Worm (Caenorhabditis elegans) whole organism, young adult: ENCODE measurements around the gene mdt-9.
A peak's percentile ranks its signal among the peaks of the same experiment; 100 is the strongest.

Experiments
- B0019.2 ChIP-seq: fragments of 200-800 bp; sonication (Bioruptor generic); conservative IDR thresholded peaks from 2 replicates; pipeline ENCODE4 v1.3.6; 2022; ENCODE audit warnings: missing genetic modification reagents, missing genetic modification characterization, missing compliant biosample characterization
- B0035.1 ChIP-seq: sonication (generic microtip); optimal IDR thresholded peaks from 2 replicates; lab custom pipeline; 2016; ENCODE audit warnings: missing genetic modification characterization, mild to moderate bottlenecking, missing compliant biosample characterization, missing genotype, missing genetic modification reagents
- D2030.7 ChIP-seq: fragments of 200-800 bp; sonication (Bioruptor generic); IDR thresholded peaks from 2 replicates; pipeline ENCODE4 v1.3.6; 2022; ENCODE audit warnings: missing genetic modification reagents, missing genetic modification characterization, missing compliant biosample characterization
- K12H6.12 ChIP-seq: fragments of 200-800 bp; sonication (Bioruptor generic); optimal IDR thresholded peaks from 2 replicates; lab custom pipeline; 2018; ENCODE audit warnings: mild to moderate bottlenecking, missing genetic modification characterization, missing compliant biosample characterization
- Y67H2A.10 ChIP-seq: fragments of 200-800 bp; sonication (Bioruptor generic); conservative IDR thresholded peaks from 2 replicates; pipeline ENCODE4 v1.3.6; 2022; ENCODE audit warnings: missing genetic modification reagents, missing genetic modification characterization, missing compliant biosample characterization
- ZK185.1 ChIP-seq: sonication (generic microtip); optimal IDR thresholded peaks from 2 replicates; lab custom pipeline; 2016; ENCODE audit warnings: mild to moderate bottlenecking, missing genetic modification characterization, missing compliant biosample characterization; ENCODE audit not compliant: poor library complexity, severe bottlenecking
- ama-1 ChIP-seq, 3 experiments: fragments of 150-350 bp in 1 of 3; sonication (generic microtip) in 2 of 3; optimal IDR thresholded peaks; 2 replicates each; lab custom pipeline; 2014 to 2018; ENCODE audit warnings: missing biosample characterization in 2 of 3, missing genetic modification characterization in 2 of 3, missing genetic modification reagents in 2 of 3
- aptf-3 ChIP-seq: fragments of 200-800 bp; sonication (Bioruptor generic); IDR thresholded peaks from 2 replicates; pipeline ENCODE4 v1.3.6; 2022; ENCODE audit warnings: missing genetic modification characterization, missing compliant biosample characterization
- attf-5 ChIP-seq: fragments of 200-800 bp; sonication (Bioruptor generic); optimal IDR thresholded peaks from 2 replicates; lab custom pipeline; 2018; ENCODE audit warnings: mild to moderate bottlenecking, missing genetic modification characterization, missing compliant biosample characterization
- bed-2 ChIP-seq: fragments of 200-800 bp; sonication (Bioruptor generic); IDR thresholded peaks from 2 replicates; pipeline ENCODE4 v1.3.6; 2022; ENCODE audit warnings: missing genetic modification reagents, missing genetic modification characterization, missing compliant biosample characterization
- ccch-3 ChIP-seq: fragments of 200-800 bp; sonication (Bioruptor generic); optimal IDR thresholded peaks from 2 replicates; lab custom pipeline; 2018; ENCODE audit warnings: mild to moderate bottlenecking, missing genetic modification characterization, missing compliant biosample characterization
- ceh-91 ChIP-seq: fragments of 200-800 bp; sonication (Bioruptor generic); IDR thresholded peaks from 2 replicates; pipeline ENCODE4 v1.3.6; 2022; ENCODE audit warnings: missing genetic modification reagents, missing genetic modification characterization, missing compliant biosample characterization
- fkh-3 ChIP-seq: sonication (generic microtip); optimal IDR thresholded peaks from 2 replicates; lab custom pipeline; 2016; ENCODE audit warnings: mild to moderate bottlenecking, missing genetic modification characterization, missing compliant biosample characterization
- hlh-12 ChIP-seq: sonication (generic microtip); optimal IDR thresholded peaks from 2 replicates; lab custom pipeline; 2016; ENCODE audit warnings: missing genetic modification characterization, missing compliant biosample characterization
- hlh-26 ChIP-seq: fragments of 200-800 bp; sonication (Bioruptor generic); conservative IDR thresholded peaks from 2 replicates; pipeline ENCODE4 v1.3.6; 2022; ENCODE audit warnings: missing genetic modification reagents, missing genetic modification characterization, missing compliant biosample characterization
- hmg-1.2 ChIP-seq: fragments of 200-800 bp; sonication (Bioruptor generic); IDR thresholded peaks from 2 replicates; pipeline ENCODE4 v1.3.6; 2022; ENCODE audit warnings: missing genetic modification reagents, missing genetic modification characterization, missing compliant biosample characterization
- hmg-20 ChIP-seq: fragments of 200-800 bp; sonication (Bioruptor generic); IDR thresholded peaks from 2 replicates; pipeline ENCODE4 v1.3.6; 2022; ENCODE audit warnings: missing genetic modification reagents, missing genetic modification characterization, missing compliant biosample characterization
- lin-26 ChIP-seq: fragments of 200-800 bp; sonication (Bioruptor generic); IDR thresholded peaks from 2 replicates; pipeline ENCODE4 v1.3.6; 2022; ENCODE audit warnings: missing genetic modification reagents, missing genetic modification characterization, missing compliant biosample characterization
- lin-35 ChIP-seq, 3 experiments: fragments of 150-350 bp in 2 of 3; sonication (generic microtip) in 1 of 3; optimal IDR thresholded peaks; 2 replicates each; lab custom pipeline; 2014 to 2018; ENCODE audit warnings: missing biosample characterization in 3 of 3, missing genetic modification characterization in 3 of 3, missing genetic modification reagents in 3 of 3
- lin-40 ChIP-seq: sonication (generic microtip); optimal IDR thresholded peaks from 2 replicates; lab custom pipeline; 2016; ENCODE audit warnings: missing genetic modification characterization, mild to moderate bottlenecking, missing compliant biosample characterization, missing genotype, missing genetic modification reagents
- madf-3 ChIP-seq: fragments of 200-800 bp; sonication (Bioruptor generic); IDR thresholded peaks from 2 replicates; pipeline ENCODE4 v1.3.6; 2022; ENCODE audit warnings: missing genetic modification reagents, missing genetic modification characterization, missing compliant biosample characterization
- nhr-120 ChIP-seq: fragments of 200-800 bp; sonication (Bioruptor generic); IDR thresholded peaks from 2 replicates; pipeline ENCODE4 v1.3.6; 2022; ENCODE audit warnings: missing genetic modification characterization, missing compliant biosample characterization
- nhr-27 ChIP-seq: fragments of 200-800 bp; sonication (Bioruptor generic); optimal IDR thresholded peaks from 2 replicates; lab custom pipeline; 2018; ENCODE audit warnings: mild to moderate bottlenecking, missing genetic modification characterization, moderate library complexity, missing compliant biosample characterization
- nhr-90 ChIP-seq: sonication (generic microtip); optimal IDR thresholded peaks from 2 replicates; lab custom pipeline; 2016; ENCODE audit warnings: missing genotype, mild to moderate bottlenecking, missing genetic modification characterization, missing compliant biosample characterization
- pha-4 ChIP-seq: fragments of 150-350 bp; sonication (generic microtip); optimal IDR thresholded peaks from 2 replicates; lab custom pipeline; 2014; ENCODE audit warnings: missing biosample characterization, missing genetic modification reagents, missing genetic modification characterization
- rec-8 ChIP-seq, 2 experiments: sonication (generic microtip); optimal IDR thresholded peaks; 2 replicates each; lab custom pipeline; 2016; ENCODE audit warnings: mild to moderate bottlenecking in 2 of 2, missing genetic modification characterization in 2 of 2, missing genetic modification reagents in 2 of 2, missing genotype in 2 of 2, missing biosample characterization in 1 of 2, missing compliant biosample characterization in 1 of 2, moderate library complexity in 1 of 2
- rpc-1 ChIP-seq, 2 experiments: fragments of 150-350 bp in 1 of 2; sonication (generic microtip) in 1 of 2; optimal IDR thresholded peaks; 2 replicates each; lab custom pipeline; 2014 to 2018; ENCODE audit warnings: missing biosample characterization in 1 of 2, missing genetic modification characterization in 1 of 2, missing genetic modification reagents in 1 of 2, missing genotype in 1 of 2
- sdz-38 ChIP-seq: sonication (generic microtip); optimal IDR thresholded peaks from 2 replicates; lab custom pipeline; 2016; ENCODE audit warnings: missing genotype, missing genetic modification characterization, missing compliant biosample characterization
- sea-2 ChIP-seq: fragments of 200-800 bp; sonication (Bioruptor generic); IDR thresholded peaks from 2 replicates; pipeline ENCODE4 v1.3.6; 2022; ENCODE audit warnings: missing genetic modification characterization, missing compliant biosample characterization
- tbx-9 ChIP-seq: sonication (generic microtip); optimal IDR thresholded peaks from 2 replicates; lab custom pipeline; 2016; ENCODE audit warnings: borderline replicate concordance, missing genetic modification characterization, inconsistent platforms, missing compliant biosample characterization
- unc-62 ChIP-seq: fragments of 150-350 bp; optimal IDR thresholded peaks from 2 replicates; lab custom pipeline; 2014; ENCODE audit warnings: missing biosample characterization, missing genetic modification reagents, missing genetic modification characterization
- zim-3 ChIP-seq: sonication (generic microtip); optimal IDR thresholded peaks from 2 replicates; lab custom pipeline; 2017; ENCODE audit warnings: mild to moderate bottlenecking, missing genetic modification characterization, moderate library complexity, missing compliant biosample characterization

Gene mdt-9

DNA sequence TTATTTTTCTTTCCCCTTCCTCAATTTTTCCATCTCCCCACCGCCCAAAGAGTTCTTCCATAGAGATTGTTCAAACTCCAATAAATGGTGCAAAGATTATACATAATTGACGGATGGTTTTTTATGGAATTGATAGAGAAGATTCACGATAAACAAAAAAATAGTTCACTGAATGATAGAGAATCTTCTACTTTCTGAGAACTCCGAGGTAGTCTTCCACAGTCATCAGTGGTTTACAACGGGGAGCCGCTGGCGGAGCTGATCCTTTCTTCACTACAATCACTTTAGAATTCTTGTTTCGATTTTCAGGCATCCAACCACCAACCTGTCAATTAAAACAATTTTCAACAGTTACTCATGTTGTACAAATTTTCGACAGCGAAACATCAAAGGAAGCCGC, 30.2 kb upstream of the mdt-9 start (continued):
- TF ChIP-seq attf-5 (GFP tag; lab: Kevin White, UChicago) = no peak
- no peak for TF ChIP-seq unc-62 (GFP tag; lab: Kevin White, UChicago)
- TF ChIP-seq ama-1 (optimal IDR thresholded peaks at IDR 0.05; lab: Kevin White, UChicago) = no peak
- peak in 1 of 2 experiments; percentile 21 for TF ChIP-seq ama-1 (GFP tag; optimal IDR thresholded peaks at IDR 0.05; lab: Kevin White, UChicago)
- no peak for TF ChIP-seq rec-8 (tag; optimal IDR thresholded peaks at IDR 0.05; lab: Kevin White, UChicago)

DNA sequence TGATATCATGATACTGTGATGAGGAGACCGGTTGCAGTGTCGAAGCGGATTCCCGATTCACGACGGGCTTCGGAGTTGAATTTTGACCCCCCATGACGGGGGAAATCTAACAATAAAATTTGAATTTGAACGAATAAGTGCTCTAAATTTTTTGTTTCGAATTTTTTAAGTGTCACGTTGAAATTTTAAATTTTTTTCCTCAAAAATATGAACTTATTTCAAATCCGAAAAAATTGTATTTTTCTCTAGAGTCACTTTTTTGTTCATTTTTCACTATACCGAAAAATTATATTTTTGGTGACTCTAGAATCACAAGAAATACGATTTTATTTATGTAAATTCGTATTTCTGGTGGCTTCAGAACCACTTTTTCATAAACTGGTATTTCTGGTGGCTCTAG, 27.7 kb upstream of the mdt-9 start, which contains the start of gene W02A2.8:
Gene W02A2.8 (minus strand): TSS at position 101 of the 400 bp plus-strand sequence.
- no peak for TF ChIP-seq lin-35 (GFP tag; optimal IDR thresholded peaks at IDR 0.05; lab: Kevin White, UChicago)
- TF ChIP-seq nhr-90 (tag; lab: Kevin White, UChicago) = no peak
- no peak for TF ChIP-seq ceh-91 (GFP tag; lab: Robert Waterston, UW)
- TF ChIP-seq ZK185.1 = no peak
- no peak for TF ChIP-seq madf-3 (GFP tag; lab: Robert Waterston, UW)
- TF ChIP-seq K12H6.12 (tag; lab: Kevin White, UChicago) = no peak
- TF ChIP-seq nhr-120 (GFP tag; lab: Robert Waterston, UW) = no peak

- TF ChIP-seq zim-3 (no peak), hlh-26 (no peak), rpc-1 (optimal IDR thresholded peaks at IDR 0.05; lab: Kevin White, UChicago) (no peak), rpc-1 (tag; optimal IDR thresholded peaks at IDR 0.05; lab: Kevin White, UChicago) (no peak), lin-40 (tag; lab: Kevin White, UChicago) (no peak), B0019.2 (GFP tag; lab: Robert Waterston, UW) (no peak), lin-26 (no peak), tbx-9 (tag; lab: Kevin White, UChicago) (no peak), bed-2 (GFP tag; lab: Robert Waterston, UW) (no peak), Y67H2A.10 (no peak), ccch-3 (no peak)
Measured at ce11 chrIV:13360144-13360543, 26.0 kb upstream of the mdt-9 start, which contains the start of gene Y62E10A.3. TSS of gene Y62E10A.3 (minus strand) at chrIV:13360244.

DNA sequence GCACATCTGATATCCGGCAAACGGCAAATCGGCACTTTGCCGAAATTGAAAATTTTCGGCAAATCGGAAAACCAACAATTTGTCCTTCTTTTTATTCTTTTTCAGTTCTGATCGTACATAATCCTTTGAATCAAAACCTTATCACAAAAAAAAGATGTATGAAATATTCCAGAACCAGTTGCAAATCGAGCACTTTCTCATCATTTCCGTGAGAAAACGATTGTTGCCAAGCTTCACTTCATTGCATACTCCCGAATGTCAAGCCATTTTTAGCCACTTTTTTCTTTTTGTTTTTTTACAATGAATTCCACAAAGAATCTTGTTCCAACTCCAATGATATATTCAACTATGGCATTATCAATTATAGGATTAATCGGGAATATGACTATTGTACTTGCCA, 21.3 kb upstream of the mdt-9 start, which contains the start of gene srsx-25:
Gene srsx-25 (plus strand): TSS at position 301 of the 400 bp plus-strand sequence.
- TF ChIP-seq pha-4 (tag; lab: Kevin White, UChicago) = no peak
- TF ChIP-seq hmg-1.2 (GFP tag; lab: Robert Waterston, UW) = no peak
- TF ChIP-seq nhr-27 = no peak
- TF ChIP-seq fkh-3 (tag; lab: Kevin White, UChicago) = no peak
- TF ChIP-seq hmg-20 (GFP tag; lab: Robert Waterston, UW) = no peak
- no peak for TF ChIP-seq unc-62 (GFP tag; lab: Kevin White, UChicago)
- TF ChIP-seq D2030.7 (GFP tag; lab: Robert Waterston, UW) = no peak
- no peak for TF ChIP-seq aptf-3 (GFP tag; lab: Robert Waterston, UW)
- no peak for TF ChIP-seq hlh-12 (tag; lab: Kevin White, UChicago)
- no peak for TF ChIP-seq sea-2
- no peak for TF ChIP-seq B0035.1
- no peak for TF ChIP-seq sdz-38
- no peak for TF ChIP-seq nhr-90 (tag; lab: Kevin White, UChicago)
- no peak for TF ChIP-seq zim-3
